Fruit fly (Drosophila melanogaster) whole organism, wandering third instar larva: ENCODE results near the gene CG33557.

Experiments used
- CG9705 ChIP-seq: fragments of 200-800 bp; sonication (Bioruptor generic); optimal IDR thresholded peaks from 2 replicates; lab custom pipeline; 2018; ENCODE audit warnings: missing biosample characterization, mild to moderate bottlenecking, missing genetic modification characterization
- CrebA ChIP-seq: fragments of 200-800 bp; sonication (Bioruptor generic); optimal IDR thresholded peaks from 2 replicates; lab custom pipeline; 2016; ENCODE audit warnings: missing biosample characterization, mild to moderate bottlenecking, missing genetic modification characterization, borderline replicate concordance
- Dfd ChIP-seq: fragments of >200 bp; optimal IDR thresholded peaks from 2 replicates; lab custom pipeline; 2017; ENCODE audit warnings: missing biosample characterization, missing genetic modification characterization
- Dif ChIP-seq: fragments of 200-275, 200-300 bp; sonication (Bioruptor generic); optimal IDR thresholded peaks from 2 replicates; lab custom pipeline; 2018; ENCODE audit warnings: missing biosample characterization, missing genetic modification characterization; ENCODE audit not compliant: partially characterized antibody
- GATAd ChIP-seq: sonication (Bioruptor generic); optimal IDR thresholded peaks from 2 replicates; lab custom pipeline; 2016; ENCODE audit warnings: missing biosample characterization, missing genetic modification characterization
- HLH106 ChIP-seq: fragments of 200-800 bp; optimal IDR thresholded peaks from 3 replicates; lab custom pipeline; 2019; ENCODE audit warnings: missing biosample characterization, mild to moderate bottlenecking, missing genetic modification characterization, moderate library complexity
- Hr78 ChIP-seq: fragments of >200 bp; optimal IDR thresholded peaks from 2 replicates; lab custom pipeline; 2017; ENCODE audit warnings: missing biosample characterization, missing genetic modification characterization
- Hr83 ChIP-seq: fragments of 200-300 bp; sonication (Bioruptor generic); optimal IDR thresholded peaks from 2 replicates; lab custom pipeline; 2016; ENCODE audit warnings: missing biosample characterization, mild to moderate bottlenecking, missing genetic modification characterization, moderate library complexity; ENCODE audit not compliant: poor library complexity, severe bottlenecking
- Jra ChIP-seq: sonication (Bioruptor generic); optimal IDR thresholded peaks from 2 replicates; lab custom pipeline; 2016; ENCODE audit warnings: missing biosample characterization, missing genetic modification characterization
- Mio ChIP-seq: sonication (Bioruptor generic); optimal IDR thresholded peaks from 2 replicates; lab custom pipeline; 2016; ENCODE audit warnings: missing biosample characterization, missing genetic modification characterization
- N ChIP-seq: fragments of >200 bp; optimal IDR thresholded peaks from 2 replicates; lab custom pipeline; 2018; ENCODE audit warnings: missing biosample characterization, missing external identifiers, missing genetic modification characterization
- OdsH ChIP-seq: fragments of 200-800 bp; sonication (Bioruptor generic); optimal IDR thresholded peaks from 2 replicates; lab custom pipeline; 2016; ENCODE audit warnings: missing biosample characterization, mild to moderate bottlenecking, missing genetic modification characterization
- Rel ChIP-seq, 2 experiments: fragments of 200-800 bp; sonication (Bioruptor generic) in 1 of 2; optimal IDR thresholded peaks; 2 replicates in 1 of 2; 3 replicates in 1 of 2; lab custom pipeline; 2016 to 2019; ENCODE audit warnings: mild to moderate bottlenecking in 2 of 2, missing biosample characterization in 2 of 2, missing genetic modification characterization in 2 of 2, moderate library complexity in 1 of 2
- Vsx2 ChIP-seq: fragments of 200-300, 225-300 bp; sonication (Bioruptor generic); optimal IDR thresholded peaks from 2 replicates; lab custom pipeline; 2018; ENCODE audit warnings: missing biosample characterization, missing genetic modification characterization; ENCODE audit not compliant: partially characterized antibody
- br ChIP-seq: fragments of 200-800 bp; sonication (Bioruptor generic); optimal IDR thresholded peaks from 2 replicates; lab custom pipeline; 2016; ENCODE audit warnings: missing biosample characterization, missing genetic modification characterization
- brk ChIP-seq: fragments of 200-800 bp; sonication (Bioruptor generic); optimal IDR thresholded peaks from 2 replicates; lab custom pipeline; 2016; ENCODE audit warnings: missing biosample characterization, mild to moderate bottlenecking, missing genetic modification characterization
- dl ChIP-seq, 2 experiments: fragments of 175-275, 200-275 bp in 1 of 2; fragments of 200-275 bp in 1 of 2; sonication (Bioruptor generic); optimal IDR thresholded peaks; lab custom pipeline; 2018; ENCODE audit warnings: mild to moderate bottlenecking in 2 of 2, missing biosample characterization in 2 of 2, missing genetic modification characterization in 2 of 2, moderate library complexity in 2 of 2; ENCODE audit not compliant: partially characterized antibody in 2 of 2, insufficient read depth in 1 of 2
- dmrt93B ChIP-seq: fragments of 200-800 bp; sonication (Bioruptor generic); optimal IDR thresholded peaks from 2 replicates; lab custom pipeline; 2018; ENCODE audit warnings: missing biosample characterization, mild to moderate bottlenecking, missing genetic modification characterization
- dsf ChIP-seq: sonication (Bioruptor generic); optimal IDR thresholded peaks from 2 replicates; lab custom pipeline; 2016; ENCODE audit warnings: missing biosample characterization, missing genetic modification characterization, borderline replicate concordance
- ey ChIP-seq: fragments of 200-800 bp; sonication (Bioruptor generic); optimal IDR thresholded peaks from 2 replicates; lab custom pipeline; 2016; ENCODE audit warnings: missing biosample characterization, missing genetic modification characterization
- foxo ChIP-seq, 2 experiments: fragments of 200-800 bp; sonication (Bioruptor generic); optimal IDR thresholded peaks; 2 replicates in 1 of 2; 3 replicates in 1 of 2; lab custom pipeline; 2016 to 2017; ENCODE audit warnings: missing biosample characterization in 2 of 2, missing genetic modification characterization in 2 of 2
- lola ChIP-seq: fragments of >200 bp; optimal IDR thresholded peaks from 2 replicates; lab custom pipeline; 2017; ENCODE audit warnings: missing biosample characterization, missing genetic modification characterization
- pan ChIP-seq: fragments of >200 bp; optimal IDR thresholded peaks from 2 replicates; lab custom pipeline; 2017
- psq ChIP-seq: fragments of 200-800 bp; sonication (Bioruptor generic); optimal IDR thresholded peaks from 3 replicates; lab custom pipeline; 2017; ENCODE audit warnings: missing biosample characterization, mild to moderate bottlenecking, missing genetic modification characterization, moderate library complexity
- rgr ChIP-seq: fragments of 200-800 bp; sonication (Bioruptor generic); optimal IDR thresholded peaks from 3 replicates; lab custom pipeline; 2016; ENCODE audit warnings: missing biosample characterization, mild to moderate bottlenecking, missing genetic modification characterization
- sv ChIP-seq: fragments of 200-800 bp; sonication (Bioruptor generic); optimal IDR thresholded peaks from 3 replicates; lab custom pipeline; 2016; ENCODE audit warnings: missing biosample characterization, missing genetic modification characterization
- tai ChIP-seq: sonication (Bioruptor generic); optimal IDR thresholded peaks from 2 replicates; lab custom pipeline; 2016; ENCODE audit warnings: missing biosample characterization, missing genetic modification characterization
- woc ChIP-seq: sonication (Bioruptor generic); optimal IDR thresholded peaks from 2 replicates; lab custom pipeline; 2016; ENCODE audit warnings: missing biosample characterization, mild to moderate bottlenecking, missing genetic modification characterization

The CG33557 gene

dm6 chrX:10008576-10009260 is at the start of gene CG33557:
Gene CG33557 (plus strand): TSS chrX:10009210.
- TF ChIP-seq Jra (GFP tag; lab: Kevin White, UChicago) (no peak), brk (GFP tag; lab: Kevin White, UChicago) (no peak), Hr78 (GFP tag; lab: Kevin White, UChicago) (no peak), lola (GFP tag; lab: Kevin White, UChicago) (no peak), HLH106 (no peak), Vsx2 (GFP tag; lab: Kevin White, UChicago) (no peak), Dfd (GFP tag; lab: Kevin White, UChicago) (no peak), N (GFP tag; lab: Kevin White, UChicago) (no peak), dsf (GFP tag; lab: Kevin White, UChicago) (no peak), Rel (GFP tag; optimal IDR thresholded peaks at IDR 0.05; lab: Kevin White, UChicago) (no peak), Rel (tag; optimal IDR thresholded peaks at IDR 0.05; lab: Kevin White, UChicago) (no peak), br (GFP tag; lab: Kevin White, UChicago) (no peak), tai (GFP tag; lab: Kevin White, UChicago) (no peak), OdsH (GFP tag; lab: Kevin White, UChicago) (no peak), CG9705 (GFP tag; lab: Kevin White, UChicago) (no peak), woc (GFP tag; lab: Kevin White, UChicago) (no peak), dmrt93B (no peak), Mio (GFP tag; lab: Kevin White, UChicago) (no peak), Dif (no peak), CrebA (GFP tag; lab: Kevin White, UChicago) (no peak), foxo (GFP tag; optimal IDR thresholded peaks at IDR 0.05; lab: Kevin White, UChicago) (no peak)

- TF ChIP-seq lola (GFP tag; lab: Kevin White, UChicago) (no peak), sv (GFP tag; lab: Kevin White, UChicago) (no peak), brk (GFP tag; lab: Kevin White, UChicago) (no peak)
Measured at dm6 chrX:9964778-9965291, 44.2 kb upstream of the CG33557 start, which contains the start of the genes CG1791 and CG1889. Gene CG1791 (minus strand): TSS chrX:9964878. Gene CG1889 (plus strand): TSS chrX:9965241.

- TF ChIP-seq psq (GFP tag; lab: Kevin White, UChicago) (no peak), GATAd (GFP tag; lab: Kevin White, UChicago) (no peak), sv (GFP tag; lab: Kevin White, UChicago) (no peak), pan (lab: Kevin White, UChicago) (no peak), rgr (no peak), woc (GFP tag; lab: Kevin White, UChicago) (no peak), Vsx2 (GFP tag; lab: Kevin White, UChicago) (no peak), dsf (GFP tag; lab: Kevin White, UChicago) (no peak), dl (GFP tag; optimal IDR thresholded peaks at IDR 0.05; lab: Kevin White, UChicago; ENCODE audit: insufficient read depth in 1 of 2, partially characterized antibody in 2 of 2) (no peak), lola (GFP tag; lab: Kevin White, UChicago) (no peak), br (GFP tag; lab: Kevin White, UChicago) (no peak), CG9705 (GFP tag; lab: Kevin White, UChicago) (no peak), Mio (GFP tag; lab: Kevin White, UChicago) (no peak), N (GFP tag; lab: Kevin White, UChicago) (no peak), ey (GFP tag; lab: Kevin White, UChicago) (no peak), Hr83 (GFP tag; lab: Kevin White, UChicago) (no peak), CrebA (GFP tag; lab: Kevin White, UChicago) (no peak), Dfd (GFP tag; lab: Kevin White, UChicago) (no peak), Hr78 (GFP tag; lab: Kevin White, UChicago) (no peak)
Measured at dm6 chrX:9975973-9976372, 33.0 kb upstream of the CG33557 start.

dm6 chrX:9977305-9977704 is 31.7 kb upstream of the CG33557 start, which contains the start of gene CG43386:
Gene CG43386 (minus strand): TSS chrX:9977405.
- no peak for TF ChIP-seq brk (GFP tag; lab: Kevin White, UChicago)
